Worm (Caenorhabditis elegans) whole organism, L1 larva: ENCODE results near the gene sri-40.

Experiments used
- C16A3.4 ChIP-seq: fragments of 150-350 bp; optimal IDR thresholded peaks from 2 replicates; lab custom pipeline; 2014; ENCODE audit warnings: missing biosample characterization, missing genetic modification characterization
- Y116A8C.19 ChIP-seq: sonication (generic microtip); optimal IDR thresholded peaks from 2 replicates; lab custom pipeline; 2016; ENCODE audit warnings: missing compliant biosample characterization, missing genetic modification characterization, borderline replicate concordance
- aha-1 ChIP-seq: fragments of 150-350 bp; optimal IDR thresholded peaks from 2 replicates; lab custom pipeline; 2014; ENCODE audit warnings: missing biosample characterization, missing genetic modification characterization
- aly-2 ChIP-seq: fragments of 150-350 bp; optimal IDR thresholded peaks from 2 replicates; lab custom pipeline; 2014; ENCODE audit warnings: missing biosample characterization, missing genetic modification characterization
- ama-1 ChIP-seq: fragments of 150-350 bp; optimal IDR thresholded peaks from 2 replicates; lab custom pipeline; 2014
- ceh-8 ChIP-seq: fragments of 200-800 bp; sonication (Bioruptor generic); optimal IDR thresholded peaks from 2 replicates; lab custom pipeline; 2018; ENCODE audit warnings: mild to moderate bottlenecking, missing genetic modification characterization, moderate library complexity, missing compliant biosample characterization
- ceh-82 ChIP-seq, 3 experiments: fragments of 150-350 bp in 1 of 3; sonication (generic microtip) in 2 of 3; optimal IDR thresholded peaks; 2 replicates each; lab custom pipeline; 2014 to 2017; ENCODE audit warnings: missing biosample characterization in 3 of 3, missing genetic modification characterization in 3 of 3
- egl-27 ChIP-seq, 2 experiments: fragments of 150-350 bp in 1 of 2; sonication (generic microtip); optimal IDR thresholded peaks; 3 replicates each; lab custom pipeline; 2017 to 2018; ENCODE audit warnings: missing biosample characterization in 2 of 2, missing genetic modification characterization in 2 of 2, missing genetic modification reagents in 2 of 2
- elt-2 ChIP-seq: sonication (generic microtip); optimal IDR thresholded peaks from 2 replicates; lab custom pipeline; 2016; ENCODE audit warnings: missing genetic modification characterization, mild to moderate bottlenecking, inconsistent platforms, missing compliant biosample characterization, missing genetic modification reagents
- elt-3 ChIP-seq, 6 experiments: fragments of 150-350 bp in 1 of 6; sonication (generic microtip); optimal IDR thresholded peaks; 2 replicates each; lab custom pipeline; 2017 to 2018; ENCODE audit warnings: missing biosample characterization in 6 of 6, missing genetic modification characterization in 6 of 6, inconsistent platforms in 1 of 6
- ets-5 ChIP-seq: fragments of 200-800 bp; sonication (Bioruptor generic); IDR thresholded peaks from 2 replicates; pipeline ENCODE4 v1.3.6; 2022; ENCODE audit warnings: missing genetic modification characterization, missing compliant biosample characterization
- fkh-10 ChIP-seq: sonication (generic microtip); optimal IDR thresholded peaks from 2 replicates; lab custom pipeline; 2017; ENCODE audit warnings: missing biosample characterization, missing genetic modification reagents, missing genetic modification characterization
- fkh-4 ChIP-seq: sonication (generic microtip); optimal IDR thresholded peaks from 2 replicates; lab custom pipeline; 2016; ENCODE audit warnings: missing compliant biosample characterization, missing genetic modification characterization, borderline replicate concordance
- hlh-17 ChIP-seq: fragments of 200-800 bp; sonication (Bioruptor generic); optimal IDR thresholded peaks from 2 replicates; lab custom pipeline; 2018; ENCODE audit warnings: missing genetic modification characterization, mild to moderate bottlenecking, missing compliant biosample characterization, moderate library complexity, borderline replicate concordance
- isw-1 ChIP-seq: fragments of 200-800 bp; sonication (Bioruptor generic); IDR thresholded peaks from 2 replicates; pipeline ENCODE4 v1.3.6; 2022; ENCODE audit warnings: missing genetic modification characterization, missing compliant biosample characterization
- lin-35 ChIP-seq, 2 experiments: fragments of 150-350 bp; optimal IDR thresholded peaks; 2 replicates each; lab custom pipeline; 2014; ENCODE audit warnings: missing biosample characterization in 2 of 2, missing genetic modification characterization in 2 of 2, missing genetic modification reagents in 2 of 2
- mep-1 ChIP-seq: fragments of 150-350 bp; optimal IDR thresholded peaks from 2 replicates; lab custom pipeline; 2014; ENCODE audit warnings: missing biosample characterization, missing genetic modification characterization
- nhr-85 ChIP-seq: sonication (generic microtip); peaks from one replicate; lab custom pipeline; 2016; ENCODE audit warnings: missing genetic modification characterization, inconsistent platforms, missing compliant biosample characterization
- pax-3 ChIP-seq: fragments of 200-800 bp; sonication (Bioruptor generic); optimal IDR thresholded peaks from 2 replicates; lab custom pipeline; 2018; ENCODE audit warnings: mild to moderate bottlenecking, missing genetic modification characterization, moderate library complexity, missing compliant biosample characterization
- pqm-1 ChIP-seq: sonication (generic microtip); optimal IDR thresholded peaks from 3 replicates; lab custom pipeline; 2017; ENCODE audit warnings: missing biosample characterization, missing genetic modification characterization
- rnt-1 ChIP-seq: sonication (generic microtip); optimal IDR thresholded peaks from 2 replicates; lab custom pipeline; 2016; ENCODE audit warnings: mild to moderate bottlenecking, missing genetic modification characterization, moderate library complexity, missing compliant biosample characterization
- snpc-4 ChIP-seq: fragments of 150-350 bp; optimal IDR thresholded peaks from 2 replicates; lab custom pipeline; 2014; ENCODE audit warnings: missing biosample characterization, missing genetic modification characterization
- snu-23 ChIP-seq: sonication (generic microtip); optimal IDR thresholded peaks from 2 replicates; lab custom pipeline; 2016; ENCODE audit warnings: missing genetic modification characterization, missing compliant biosample characterization
- sup-37 ChIP-seq: fragments of 200-800 bp; sonication (Bioruptor generic); optimal IDR thresholded peaks from 2 replicates; lab custom pipeline; 2018; ENCODE audit warnings: mild to moderate bottlenecking, missing genetic modification characterization, missing compliant biosample characterization
- unc-130 ChIP-seq: fragments of 150-350 bp; optimal IDR thresholded peaks from 2 replicates; lab custom pipeline; 2017; ENCODE audit warnings: missing biosample characterization, missing genetic modification characterization, inconsistent platforms
- unc-30 ChIP-seq: sonication (generic microtip); optimal IDR thresholded peaks from 2 replicates; lab custom pipeline; 2017; ENCODE audit warnings: missing biosample characterization, missing genetic modification characterization
- unc-86 ChIP-seq: sonication (generic microtip); optimal IDR thresholded peaks from 2 replicates; lab custom pipeline; 2016; ENCODE audit warnings: missing genetic modification characterization, missing compliant biosample characterization
- unc-98 ChIP-seq: fragments of 200-800 bp; sonication (Bioruptor generic); IDR thresholded peaks from 2 replicates; pipeline ENCODE4 v1.3.6; 2022; ENCODE audit warnings: missing genetic modification characterization, missing compliant biosample characterization
- xbp-1 ChIP-seq: sonication (generic microtip); optimal IDR thresholded peaks from 2 replicates; lab custom pipeline; 2016; ENCODE audit warnings: missing genetic modification characterization, missing compliant biosample characterization
- zag-1 ChIP-seq: fragments of 150-350 bp; optimal IDR thresholded peaks from 2 replicates; lab custom pipeline; 2014; ENCODE audit warnings: missing biosample characterization, missing genetic modification characterization
- ztf-4 ChIP-seq: fragments of 150-350 bp; optimal IDR thresholded peaks from 2 replicates; lab custom pipeline; 2014; ENCODE audit warnings: missing biosample characterization, missing genetic modification characterization

Gene sri-40

ce11 chrII:3209251-3209650, 31.5 kb downstream of the sri-40 start, which contains the start of gene ZC239.6 (continued):
- peak; percentile 68 for TF ChIP-seq snu-23
- peak; percentile 53 for TF ChIP-seq rnt-1 (tag; lab: Kevin White, UChicago)
- TF ChIP-seq, all 84 proteins: peak for 15

- no peak for TF ChIP-seq snpc-4 (tag; lab: Kevin White, UChicago)
- TF ChIP-seq unc-130: no peak
- TF ChIP-seq ceh-82 (tag; optimal IDR thresholded peaks at IDR 0.05; lab: Kevin White, UChicago): no peak
- no peak for TF ChIP-seq mep-1
- TF ChIP-seq unc-86: no peak
- TF ChIP-seq ama-1: no peak
- TF ChIP-seq lin-35 (GFP tag; optimal IDR thresholded peaks at IDR 0.05; lab: Kevin White, UChicago): no peak
- no peak for TF ChIP-seq isw-1
Observed at ce11 chrII:3210365-3210764, 32.6 kb downstream of the sri-40 start, which contains the start of gene ZC239.5. ZC239.5 (plus strand) TSS chrII:3210665.

ce11 chrII:3213898-3214297, 36.1 kb downstream of the sri-40 start, which contains the start of gene ZC239.4:
ZC239.4 (plus strand) TSS chrII:3214198.
- TF ChIP-seq egl-27 (tag; optimal IDR thresholded peaks at IDR 0.05; lab: Kevin White, UChicago) (no peak), ama-1 (no peak), fkh-4 (no peak)

- peak; percentile 23 for TF ChIP-seq xbp-1 (tag; lab: Kevin White, UChicago)
Observed at ce11 chrII:3215762-3216161, 38.0 kb downstream of the sri-40 start, which contains the start of gene ZC239.3. ZC239.3 (plus strand) TSS chrII:3216062.

ce11 chrII:3220723-3221122, 43.0 kb downstream of the sri-40 start, which contains the start of gene ZC239.22:
ZC239.22 (minus strand) TSS chrII:3220823.
- TF ChIP-seq ceh-8 (GFP tag; lab: Kevin White, UChicago): no peak
- TF ChIP-seq Y116A8C.19: no peak
- TF ChIP-seq pax-3: no peak
- TF ChIP-seq sup-37 (GFP tag; lab: Kevin White, UChicago): no peak
- no peak for TF ChIP-seq snu-23
- TF ChIP-seq egl-27 (tag; optimal IDR thresholded peaks at IDR 0.05; lab: Kevin White, UChicago): no peak
- no peak for TF ChIP-seq aha-1 (tag; lab: Kevin White, UChicago)
- TF ChIP-seq nhr-85 (tag; lab: Kevin White, UChicago): no peak
- no peak for TF ChIP-seq unc-30
- TF ChIP-seq elt-2 (tag; lab: Kevin White, UChicago): no peak
- TF ChIP-seq fkh-10 (GFP tag; lab: Kevin White, UChicago): no peak

ce11 chrII:3221730-3222129, 44.0 kb downstream of the sri-40 start, which contains the start of gene ZC239.14:
ZC239.14 (minus strand) TSS chrII:3222034.
- TF ChIP-seq C16A3.4 (tag; lab: Kevin White, UChicago) (no peak), unc-98 (GFP tag; lab: Robert Waterston, UW) (no peak), elt-3 (tag; optimal IDR thresholded peaks at IDR 0.05; lab: Kevin White, UChicago) (no peak), pqm-1 (tag; lab: Kevin White, UChicago) (no peak), zag-1 (tag; lab: Kevin White, UChicago) (no peak), ets-5 (no peak), ztf-4 (tag; lab: Kevin White, UChicago) (no peak), ama-1 (no peak)
- TF ChIP-seq, all 84 proteins: peak for 0

ce11 chrII:3222686-3223085, 44.9 kb downstream of the sri-40 start, which contains the start of gene ZC239.13:
ZC239.13 (minus strand) TSS chrII:3222839.
- TF ChIP-seq elt-2 (tag; lab: Kevin White, UChicago) (peak; percentile 21), hlh-17 (GFP tag; lab: Kevin White, UChicago) (no peak), aly-2 (tag; lab: Kevin White, UChicago) (no peak)
